Fruit fly (Drosophila melanogaster) whole organism, embryonic: ENCODE data around the gene HP1b.

Experiments used
- Blimp-1 ChIP-seq: fragments of 200-800 bp; sonication (Bioruptor generic); optimal IDR thresholded peaks from 3 replicates; lab custom pipeline; 2018; ENCODE audit warnings: missing biosample characterization, missing genetic modification characterization, mild to moderate bottlenecking, moderate library complexity, missing genetic modification reagents
- CG13296 ChIP-seq: fragments of 200-800 bp; sonication (Bioruptor generic); optimal IDR thresholded peaks from 3 replicates; lab custom pipeline; 2018; ENCODE audit warnings: missing biosample characterization, mild to moderate bottlenecking, missing genetic modification characterization
- CG13424 ChIP-seq: fragments of 200-800 bp; sonication (Bioruptor generic); optimal IDR thresholded peaks from 2 replicates; lab custom pipeline; 2019; ENCODE audit warnings: missing biosample characterization, mild to moderate bottlenecking, missing genetic modification characterization, moderate library complexity
- CG14860 ChIP-seq: fragments of 200-800 bp; sonication (Bioruptor generic); IDR thresholded peaks from 3 replicates; pipeline ENCODE4 v1.3.6; 2022; ENCODE audit warnings: missing biosample characterization, missing genetic modification characterization; ENCODE audit not compliant: partially characterized antibody
- CG18262 ChIP-seq: fragments of 200-800 bp; optimal IDR thresholded peaks from 3 replicates; lab custom pipeline; 2019; ENCODE audit warnings: missing biosample characterization, mild to moderate bottlenecking, missing genetic modification characterization, moderate library complexity
- CG18599 ChIP-seq: fragments of 200-800 bp; sonication (Bioruptor generic); optimal IDR thresholded peaks from 3 replicates; lab custom pipeline; 2017; ENCODE audit warnings: missing biosample characterization, missing genetic modification characterization, mild to moderate bottlenecking, moderate library complexity, missing genetic modification reagents
- CG2199 ChIP-seq: fragments of 200-800 bp; sonication (Bioruptor generic); IDR thresholded peaks from 3 replicates; pipeline ENCODE4 v1.3.6; 2022; ENCODE audit warnings: missing biosample characterization, missing genetic modification characterization
- CG30431 ChIP-seq: fragments of 200-800 bp; sonication (Bioruptor generic); optimal IDR thresholded peaks from 2 replicates; lab custom pipeline; 2017; ENCODE audit warnings: missing biosample characterization, missing genetic modification characterization
- CG32532 ChIP-seq: fragments of 200-800 bp; sonication (Bioruptor generic); IDR thresholded peaks from 2 replicates; pipeline ENCODE4 v1.3.6; 2022; ENCODE audit warnings: missing biosample characterization, missing genetic modification characterization
- CG32767 ChIP-seq: fragments of 200-800 bp; sonication (Bioruptor generic); IDR thresholded peaks from 2 replicates; pipeline ENCODE4 v1.3.6; 2022; ENCODE audit warnings: missing biosample characterization, missing genetic modification characterization
- CG4282 ChIP-seq: fragments of 200-800 bp; sonication (Bioruptor generic); optimal IDR thresholded peaks from 2 replicates; lab custom pipeline; 2016; ENCODE audit warnings: missing biosample characterization, missing genetic modification characterization
- CG43689 ChIP-seq: fragments of 200-800 bp; sonication (Bioruptor generic); IDR thresholded peaks from 2 replicates; pipeline ENCODE4 v1.3.6; 2022; ENCODE audit warnings: missing biosample characterization, missing genetic modification characterization
- CG4617 ChIP-seq: fragments of 200-800 bp; sonication (Bioruptor generic); optimal IDR thresholded peaks from 3 replicates; lab custom pipeline; 2016; ENCODE audit warnings: missing biosample characterization, missing genetic modification characterization, borderline replicate concordance
- CG5180 ChIP-seq: fragments of 200-800 bp; sonication (Bioruptor generic); optimal IDR thresholded peaks from 3 replicates; lab custom pipeline; 2017; ENCODE audit warnings: missing biosample characterization, missing genetic modification characterization, mild to moderate bottlenecking, moderate library complexity, missing genetic modification reagents
- CG6175 ChIP-seq: fragments of 200-800 bp; sonication (Bioruptor generic); IDR thresholded peaks from 3 replicates; pipeline ENCODE4 v1.3.6; 2022; ENCODE audit warnings: missing biosample characterization, missing genetic modification characterization
- CG6854 ChIP-seq: fragments of 200-800 bp; sonication (Bioruptor generic); optimal IDR thresholded peaks from 3 replicates; lab custom pipeline; 2017; ENCODE audit warnings: missing biosample characterization, mild to moderate bottlenecking, missing genetic modification characterization
- CG7839 ChIP-seq: fragments of 200-800 bp; sonication (Bioruptor generic); optimal IDR thresholded peaks from 3 replicates; lab custom pipeline; 2018; ENCODE audit warnings: missing biosample characterization, mild to moderate bottlenecking, missing genetic modification characterization, moderate library complexity
- CG7928 ChIP-seq: fragments of 200-800 bp; sonication (Bioruptor generic); optimal IDR thresholded peaks from 2 replicates; lab custom pipeline; 2017; ENCODE audit warnings: missing biosample characterization, mild to moderate bottlenecking, missing genetic modification characterization
- CG8290 ChIP-seq, 3 experiments: fragments of 200-800 bp; sonication (Bioruptor generic); optimal IDR thresholded peaks; 2 replicates each; lab custom pipeline; 2016 to 2019; ENCODE audit warnings: missing biosample characterization in 3 of 3, missing genetic modification characterization in 3 of 3, mild to moderate bottlenecking in 2 of 3, moderate library complexity in 1 of 3
- CG9609 ChIP-seq: fragments of 200-800 bp; sonication (Bioruptor generic); optimal IDR thresholded peaks from 3 replicates; lab custom pipeline; 2016; ENCODE audit warnings: missing biosample characterization, missing genetic modification characterization
- CG9817 ChIP-seq: fragments of 200-800 bp; sonication (Bioruptor generic); optimal IDR thresholded peaks from 2 replicates; lab custom pipeline; 2018; ENCODE audit warnings: missing biosample characterization, mild to moderate bottlenecking, missing genetic modification characterization, moderate library complexity
- D ChIP-seq, 2 experiments: fragments of 200-800 bp in 1 of 2; fragments of >200 bp in 1 of 2; sonication (Bioruptor generic) in 1 of 2; optimal IDR thresholded peaks; 2 replicates in 1 of 2; 3 replicates in 1 of 2; lab custom pipeline; 2017; ENCODE audit warnings: mild to moderate bottlenecking in 1 of 2, missing biosample characterization in 1 of 2, missing genetic modification characterization in 1 of 2, missing genetic modification reagents in 1 of 2
- Doc3 ChIP-seq: fragments of 200-800 bp; sonication (Bioruptor generic); IDR thresholded peaks from 3 replicates; pipeline ENCODE4 v1.3.6; 2022; ENCODE audit warnings: missing biosample characterization, missing genetic modification characterization; ENCODE audit not compliant: partially characterized antibody
- Hsf ChIP-seq: fragments of 200-800 bp; sonication (Bioruptor generic); optimal IDR thresholded peaks from 3 replicates; lab custom pipeline; 2016; ENCODE audit warnings: missing biosample characterization, missing genetic modification characterization
- Lpt ChIP-seq: fragments of >200 bp; optimal IDR thresholded peaks from 2 replicates; lab custom pipeline; 2018; ENCODE audit warnings: missing biosample characterization, missing genetic modification characterization
- Meics ChIP-seq: fragments of 200-800 bp; sonication (Bioruptor generic); optimal IDR thresholded peaks from 2 replicates; lab custom pipeline; 2017; ENCODE audit warnings: missing biosample characterization, mild to moderate bottlenecking, missing genetic modification characterization
- Sin3A ChIP-seq: fragments of >200 bp; optimal IDR thresholded peaks from 2 replicates; lab custom pipeline; 2018
- Sox102F ChIP-seq: fragments of 200-800 bp; sonication (Bioruptor generic); optimal IDR thresholded peaks from 2 replicates; lab custom pipeline; 2018; ENCODE audit warnings: missing biosample characterization, mild to moderate bottlenecking, missing genetic modification characterization, moderate library complexity
- Sry-δ ChIP-seq: fragments of 200-800 bp; sonication (Bioruptor generic); optimal IDR thresholded peaks from 2 replicates; lab custom pipeline; 2016; ENCODE audit warnings: missing biosample characterization, missing genetic modification characterization
- Usf ChIP-seq: fragments of 200-800 bp; sonication (Bioruptor generic); optimal IDR thresholded peaks from 2 replicates; lab custom pipeline; 2017; ENCODE audit warnings: missing genotype, missing biosample characterization, missing genetic modification characterization
- Vsx1 ChIP-seq: fragments of 200-800 bp; sonication (Bioruptor generic); optimal IDR thresholded peaks from 2 replicates; lab custom pipeline; 2017; ENCODE audit warnings: missing biosample characterization, mild to moderate bottlenecking, missing genetic modification characterization, missing genetic modification reagents
- ab ChIP-seq: fragments of 200-800 bp; sonication (Bioruptor generic); optimal IDR thresholded peaks from 2 replicates; lab custom pipeline; 2016; ENCODE audit warnings: missing biosample characterization, missing genetic modification characterization
- aop ChIP-seq: fragments of 200-800 bp; sonication (Bioruptor generic); IDR thresholded peaks from 2 replicates; pipeline ENCODE4 v1.3.6; 2022; ENCODE audit warnings: missing biosample characterization, missing genetic modification characterization
- br ChIP-seq: fragments of >200 bp; optimal IDR thresholded peaks from 2 replicates; lab custom pipeline; 2017
- cato ChIP-seq: fragments of 200-800 bp; sonication (Bioruptor generic); optimal IDR thresholded peaks from 2 replicates; lab custom pipeline; 2016; ENCODE audit warnings: missing biosample characterization, missing genetic modification characterization, borderline replicate concordance
- emc ChIP-seq: fragments of 200-800 bp; sonication (Bioruptor generic); optimal IDR thresholded peaks from 2 replicates; lab custom pipeline; 2016; ENCODE audit warnings: missing biosample characterization, missing genetic modification characterization
- fd96Cb ChIP-seq: fragments of 200-800 bp; sonication (Bioruptor generic); optimal IDR thresholded peaks from 2 replicates; lab custom pipeline; 2018; ENCODE audit warnings: missing biosample characterization, mild to moderate bottlenecking, missing genetic modification characterization, moderate library complexity
- gsb ChIP-seq: fragments of 200-800 bp; sonication (Bioruptor generic); IDR thresholded peaks from 2 replicates; pipeline ENCODE4 v1.3.6; 2022; ENCODE audit warnings: missing biosample characterization, missing genetic modification characterization
- gt ChIP-seq: fragments of 200-800 bp; sonication (Bioruptor generic); IDR thresholded peaks from 2 replicates; pipeline ENCODE4 v1.3.6; 2022; ENCODE audit warnings: missing biosample characterization, missing genetic modification characterization
- inv ChIP-seq: fragments of 200-800 bp; sonication (Bioruptor generic); IDR thresholded peaks from 2 replicates; pipeline ENCODE4 v1.3.6; 2022; ENCODE audit warnings: missing biosample characterization, missing genetic modification characterization; ENCODE audit not compliant: partially characterized antibody
- lbe ChIP-seq: fragments of 200-800 bp; sonication (Bioruptor generic); optimal IDR thresholded peaks from 2 replicates; lab custom pipeline; 2016; ENCODE audit warnings: missing biosample characterization, mild to moderate bottlenecking, missing genetic modification characterization
- maf-S ChIP-seq: fragments of 200-800 bp; sonication (Bioruptor generic); optimal IDR thresholded peaks from 2 replicates; lab custom pipeline; 2016; ENCODE audit warnings: missing biosample characterization, missing genetic modification characterization
- row ChIP-seq: fragments of 200-800 bp; sonication (Bioruptor generic); IDR thresholded peaks from 3 replicates; pipeline ENCODE4 v1.3.6; 2022; ENCODE audit warnings: missing biosample characterization, missing genetic modification characterization
- sima ChIP-seq: fragments of 200-800 bp; sonication (Bioruptor generic); optimal IDR thresholded peaks from 2 replicates; lab custom pipeline; 2016; ENCODE audit warnings: missing biosample characterization, missing genetic modification characterization
- so ChIP-seq: fragments of 200-800 bp; sonication (Bioruptor generic); IDR thresholded peaks from 3 replicates; pipeline ENCODE4 v1.3.6; 2022; ENCODE audit warnings: missing biosample characterization, missing genetic modification characterization
- sqz ChIP-seq: fragments of 200-800 bp; sonication (Bioruptor generic); optimal IDR thresholded peaks from 3 replicates; lab custom pipeline; 2018; ENCODE audit warnings: missing biosample characterization, mild to moderate bottlenecking, missing genetic modification characterization
- ssp ChIP-seq: fragments of 200-800 bp; sonication (Bioruptor generic); IDR thresholded peaks from 2 replicates; pipeline ENCODE4 v1.3.6; 2022; ENCODE audit warnings: missing biosample characterization, missing genetic modification characterization
- unc-4 ChIP-seq: fragments of 200-800 bp; sonication (Bioruptor generic); IDR thresholded peaks from 2 replicates; pipeline ENCODE4 v1.3.6; 2022; ENCODE audit warnings: missing biosample characterization, missing genetic modification characterization; ENCODE audit not compliant: partially characterized antibody
- zen2 ChIP-seq: fragments of 200-800 bp; sonication (Bioruptor generic); IDR thresholded peaks from 3 replicates; pipeline ENCODE4 v1.3.6; 2022; ENCODE audit warnings: missing biosample characterization, missing genetic modification characterization; ENCODE audit not compliant: partially characterized antibody

Gene HP1b

DNA sequence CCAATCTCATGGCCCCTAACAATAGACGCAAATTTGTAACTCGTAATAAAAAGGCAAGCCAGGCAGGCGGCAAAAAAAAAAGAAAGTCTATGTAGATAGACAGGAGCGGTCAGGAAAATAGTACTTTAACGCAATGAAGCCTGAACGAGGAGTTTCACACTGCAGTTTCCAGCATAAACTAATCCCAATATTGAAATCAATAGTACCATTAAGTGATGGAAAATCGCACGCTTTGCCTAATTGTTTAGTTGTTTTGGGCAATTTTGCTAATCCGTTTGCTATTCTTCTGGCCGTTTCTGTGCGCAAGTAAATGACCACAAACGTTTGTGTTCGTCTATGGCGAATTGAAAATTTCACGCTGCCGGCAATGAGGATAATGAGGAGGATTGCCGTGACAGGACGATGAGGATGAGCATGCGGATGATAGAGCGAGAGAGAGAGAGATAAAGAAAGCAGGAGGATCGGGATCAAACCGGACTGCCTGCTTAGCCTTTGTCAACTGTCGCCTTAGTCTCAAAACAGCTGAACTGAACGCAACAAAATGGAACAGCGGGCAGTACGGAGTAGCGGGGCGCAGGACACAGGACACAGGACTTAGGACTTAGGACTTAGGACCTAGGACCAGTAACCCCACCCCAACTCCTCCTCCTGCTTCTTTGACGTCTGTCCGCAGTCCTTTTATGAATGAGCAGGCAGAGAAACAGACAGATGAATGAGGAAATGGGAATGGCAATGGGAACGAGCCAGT is 46.6 kb downstream of the HP1b start (continued):
- TF ChIP-seq CG32767 (GFP tag; lab: Robert Waterston, UW) = no peak
- peak; percentile 85 for TF ChIP-seq D (optimal IDR thresholded peaks at IDR 0.05; lab: Kevin White, UChicago)
- no peak for TF ChIP-seq D (GFP tag; optimal IDR thresholded peaks at IDR 0.05; lab: Kevin White, UChicago)
- no peak for TF ChIP-seq Vsx1 (GFP tag; lab: Kevin White, UChicago)
- TF ChIP-seq emc (GFP tag; lab: Kevin White, UChicago) = no peak
- no peak for TF ChIP-seq CG9817 (tag; lab: Kevin White, UChicago)
- no peak for TF ChIP-seq cato (GFP tag; lab: Kevin White, UChicago)
- TF ChIP-seq CG13424 (tag; lab: Kevin White, UChicago) = no peak
- no peak for TF ChIP-seq CG7928
- no peak for TF ChIP-seq CG6854
- TF ChIP-seq ssp (GFP tag; lab: Robert Waterston, UW) = no peak
- TF ChIP-seq row (GFP tag; lab: Robert Waterston, UW) = no peak
- TF ChIP-seq Usf (GFP tag; lab: Kevin White, UChicago) = no peak
- TF ChIP-seq gsb (GFP tag; lab: Robert Waterston, UW) = no peak
- TF ChIP-seq Sin3A (lab: Kevin White, UChicago) = no peak
- peak; percentile 12 for TF ChIP-seq Meics (GFP tag; lab: Kevin White, UChicago)
- peak; percentile 9 for TF ChIP-seq Blimp-1
- no peak for TF ChIP-seq Lpt (GFP tag; lab: Kevin White, UChicago)
- TF ChIP-seq CG6175 (GFP tag; lab: Robert Waterston, UW) = no peak
- no peak for TF ChIP-seq CG13296 (GFP tag; lab: Kevin White, UChicago)
- TF ChIP-seq CG4617 = no peak
- TF ChIP-seq Sry-δ (GFP tag; lab: Kevin White, UChicago) = no peak
- peak; percentile 51 for TF ChIP-seq CG18599 (GFP tag; lab: Kevin White, UChicago)
- no peak for TF ChIP-seq unc-4 (GFP tag; lab: Robert Waterston, UW)
- peak; percentile 37 for TF ChIP-seq Sox102F (GFP tag; lab: Kevin White, UChicago)
- no peak for TF ChIP-seq gt (GFP tag; lab: Robert Waterston, UW)
- TF ChIP-seq maf-S (GFP tag; lab: Kevin White, UChicago) = no peak
- TF ChIP-seq CG14860 = no peak
- no peak for TF ChIP-seq sima (GFP tag; lab: Kevin White, UChicago)
- TF ChIP-seq fd96Cb (tag; lab: Kevin White, UChicago) = peak; percentile 16
- TF ChIP-seq sqz (GFP tag; lab: Kevin White, UChicago) = no peak
- no peak for TF ChIP-seq CG8290 (GFP tag; optimal IDR thresholded peaks at IDR 0.05; lab: Kevin White, UChicago)
- TF ChIP-seq CG8290 (tag; optimal IDR thresholded peaks at IDR 0.05; lab: Kevin White, UChicago) = peak in 1 of 2 experiments; percentile 36
- no peak for TF ChIP-seq CG32532 (GFP tag; lab: Robert Waterston, UW)
- no peak for TF ChIP-seq CG43689 (GFP tag; lab: Robert Waterston, UW)
- no peak for TF ChIP-seq CG30431 (GFP tag; lab: Kevin White, UChicago)
- peak; percentile 40 for TF ChIP-seq CG7839 (tag; lab: Kevin White, UChicago)
- TF ChIP-seq CG2199 (GFP tag; lab: Robert Waterston, UW) = no peak
- TF ChIP-seq br (lab: Kevin White, UChicago) = no peak
- TF ChIP-seq CG9609 (GFP tag; lab: Kevin White, UChicago) = no peak
- no peak for TF ChIP-seq CG5180
- TF ChIP-seq ab (GFP tag; lab: Kevin White, UChicago) = no peak
- no peak for TF ChIP-seq so (GFP tag; lab: Robert Waterston, UW)
- no peak for TF ChIP-seq aop (GFP tag; lab: Robert Waterston, UW)
- no peak for TF ChIP-seq zen2 (GFP tag; lab: Robert Waterston, UW)
- 0 out of 3 replicates have a peak, but pooled peaks have one; percentile 18 for TF ChIP-seq Doc3
- TF ChIP-seq Hsf (GFP tag; lab: Kevin White, UChicago) = no peak
- TF ChIP-seq CG18262 = peak; percentile 13
- TF ChIP-seq lbe = no peak
- TF ChIP-seq inv (GFP tag; lab: Robert Waterston, UW) = no peak
- TF ChIP-seq CG4282 (GFP tag; lab: Kevin White, UChicago) = no peak
